Fruit fly (Drosophila melanogaster) S2 (cell line): ENCODE results near the gene dao.

Experiments
- CG8478 ChIP-seq: fragments of >200 bp; optimal IDR thresholded peaks from 2 replicates; lab custom pipeline; 2018
- CTCF ChIP-seq, 2 experiments: fragments of >200 bp; optimal IDR thresholded peaks; 2 replicates each; lab custom pipeline; 2018

dm6 chr2L:15280975-15281374 lies 32.3 kb downstream of the dao start:
- TF ChIP-seq CG8478 (lab: Kevin White, UChicago) (no peak), CTCF (optimal IDR thresholded peaks at IDR 0.05; lab: Kevin White, UChicago) (no peak)
